Worm (Caenorhabditis elegans): ENCODE results near the gene F38B6.7.

DNA sequence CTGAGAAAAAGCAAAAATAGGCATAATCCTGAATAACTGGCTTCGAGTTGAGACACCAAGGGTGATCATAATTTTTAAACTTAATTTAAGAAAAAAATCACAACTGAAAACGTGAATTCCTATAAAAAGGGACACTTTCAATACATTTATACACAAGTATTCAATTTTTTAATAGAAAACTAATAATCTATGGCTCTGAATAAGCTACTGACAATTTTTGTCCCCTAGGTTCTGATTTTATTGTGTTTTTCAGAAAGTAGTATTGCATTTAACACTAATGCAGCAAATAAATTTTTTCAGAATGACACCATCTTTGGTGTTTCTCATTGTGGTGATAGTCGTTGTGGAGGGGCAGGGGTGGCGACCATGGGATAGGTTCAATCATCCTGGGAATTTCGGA is 15.1 kb upstream of the F38B6.7 start, which contains the start of gene nas-11:
- no peak for TF ChIP-seq ztf-23 (GFP tag; IDR thresholded peaks at IDR 0.05)
- TF ChIP-seq med-1 (GFP tag; optimal IDR thresholded peaks at IDR 0.05; ENCODE audit: insufficient read depth), result no peak
- TF ChIP-seq tab-1 (GFP tag; IDR thresholded peaks at IDR 0.05), result no peak
- no peak for TF ChIP-seq flt-1 (GFP tag; IDR thresholded peaks at IDR 0.05)
- TF ChIP-seq cog-1 (tag; optimal IDR thresholded peaks at IDR 0.05), result no peak

Data from whole organism, midembryonic.